Fruit fly (Drosophila melanogaster): ENCODE data around the gene Rab5.

dm6 chr2L:2382971-2383370, 17.9 kb upstream of the Rab5 start, which contains the start of gene PIG-Wa:
- TF ChIP-seq CG13204 (GFP tag; optimal IDR thresholded peaks at IDR 0.05), result no peak
- no peak for TF ChIP-seq CG8301 (tag; optimal IDR thresholded peaks at IDR 0.05)
- no peak for TF ChIP-seq EcR (GFP tag; optimal IDR thresholded peaks at IDR 0.05)
- no peak for TF ChIP-seq CG15710 (tag; optimal IDR thresholded peaks at IDR 0.05)
- TF ChIP-seq rn (GFP tag; IDR thresholded peaks at IDR 0.05), result no peak
- TF ChIP-seq Pif1A (GFP tag; optimal IDR thresholded peaks at IDR 0.05), result no peak

Measured in whole organism, pupa.